Worm (Caenorhabditis elegans) whole organism, young adult: Measurements from ENCODE around the gene Y22D7AL.3.

Experiments
- B0019.2 ChIP-seq: fragments of 200-800 bp; sonication (Bioruptor generic); conservative IDR thresholded peaks from 2 replicates; pipeline ENCODE4 v1.3.6; 2022; ENCODE audit warnings: missing genetic modification reagents, missing genetic modification characterization, missing compliant biosample characterization
- B0035.1 ChIP-seq: sonication (generic microtip); optimal IDR thresholded peaks from 2 replicates; lab custom pipeline; 2016; ENCODE audit warnings: missing genetic modification characterization, mild to moderate bottlenecking, missing compliant biosample characterization, missing genotype, missing genetic modification reagents
- C17E4.6 ChIP-seq: fragments of 200-800 bp; sonication (Bioruptor generic); IDR thresholded peaks from 2 replicates; pipeline ENCODE4 v1.3.6; 2022; ENCODE audit warnings: missing genetic modification reagents, missing genetic modification characterization, missing compliant biosample characterization
- F57C9.4 ChIP-seq: sonication (generic microtip); optimal IDR thresholded peaks from 2 replicates; lab custom pipeline; 2017; ENCODE audit warnings: mild to moderate bottlenecking, missing genetic modification characterization, missing compliant biosample characterization
- T07F8.4 ChIP-seq: sonication (generic microtip); optimal IDR thresholded peaks from 2 replicates; lab custom pipeline; 2016; ENCODE audit warnings: mild to moderate bottlenecking, missing genetic modification characterization, moderate library complexity, missing compliant biosample characterization
- Y67H2A.10 ChIP-seq: fragments of 200-800 bp; sonication (Bioruptor generic); conservative IDR thresholded peaks from 2 replicates; pipeline ENCODE4 v1.3.6; 2022; ENCODE audit warnings: missing genetic modification reagents, missing genetic modification characterization, missing compliant biosample characterization
- akir-1 ChIP-seq: fragments of 200-800 bp; sonication (Bioruptor generic); optimal IDR thresholded peaks from 2 replicates; lab custom pipeline; 2018; ENCODE audit warnings: mild to moderate bottlenecking, missing genetic modification characterization, moderate library complexity, missing compliant biosample characterization
- aptf-2 ChIP-seq: fragments of 200-800 bp; sonication (Bioruptor generic); conservative IDR thresholded peaks from 2 replicates; pipeline ENCODE4 v1.3.6; 2022; ENCODE audit warnings: missing genetic modification reagents, missing genetic modification characterization, missing compliant biosample characterization
- atf-7 ChIP-seq: sonication (generic microtip); optimal IDR thresholded peaks from 2 replicates; lab custom pipeline; 2017; ENCODE audit warnings: mild to moderate bottlenecking, missing genetic modification characterization, missing compliant biosample characterization
- athp-1 ChIP-seq: sonication (generic microtip); optimal IDR thresholded peaks from 2 replicates; lab custom pipeline; 2017; ENCODE audit warnings: mild to moderate bottlenecking, missing genetic modification characterization, missing compliant biosample characterization
- attf-5 ChIP-seq: fragments of 200-800 bp; sonication (Bioruptor generic); optimal IDR thresholded peaks from 2 replicates; lab custom pipeline; 2018; ENCODE audit warnings: mild to moderate bottlenecking, missing genetic modification characterization, missing compliant biosample characterization
- attf-6 ChIP-seq: fragments of 200-800 bp; sonication (Bioruptor generic); IDR thresholded peaks from 2 replicates; pipeline ENCODE4 v1.3.6; 2022; ENCODE audit warnings: missing genetic modification reagents, missing genetic modification characterization, missing compliant biosample characterization
- bed-2 ChIP-seq: fragments of 200-800 bp; sonication (Bioruptor generic); IDR thresholded peaks from 2 replicates; pipeline ENCODE4 v1.3.6; 2022; ENCODE audit warnings: missing genetic modification reagents, missing genetic modification characterization, missing compliant biosample characterization
- cebp-1 ChIP-seq, 2 experiments: fragments of 200-800 bp in 1 of 2; sonication (Bioruptor generic) in 1 of 2; sonication (generic microtip) in 1 of 2; IDR thresholded peaks in 1 of 2; optimal IDR thresholded peaks in 1 of 2; 2 replicates each; pipeline versions ENCODE4 v1.3.6 to Lab custom; 2017 to 2022; ENCODE audit warnings: missing compliant biosample characterization in 2 of 2, missing genetic modification characterization in 2 of 2, mild to moderate bottlenecking in 1 of 2, missing genetic modification reagents in 1 of 2, moderate library complexity in 1 of 2
- cebp-2 ChIP-seq: fragments of 200-800 bp; sonication (Bioruptor generic); IDR thresholded peaks from 2 replicates; pipeline ENCODE4 v1.3.6; 2022; ENCODE audit warnings: missing genetic modification characterization, missing compliant biosample characterization
- chd-7 ChIP-seq: sonication (generic microtip); optimal IDR thresholded peaks from 2 replicates; lab custom pipeline; 2016; ENCODE audit warnings: mild to moderate bottlenecking, missing genetic modification characterization, moderate library complexity, missing compliant biosample characterization
- dpl-1 ChIP-seq: fragments of 150-350 bp; optimal IDR thresholded peaks from 2 replicates; lab custom pipeline; 2014; ENCODE audit warnings: missing biosample characterization, missing genetic modification reagents, missing genetic modification characterization
- efl-1 ChIP-seq: fragments of 150-350 bp; optimal IDR thresholded peaks from 2 replicates; lab custom pipeline; 2014; ENCODE audit warnings: missing biosample characterization, missing genetic modification reagents, missing genetic modification characterization
- egl-18 ChIP-seq: fragments of 200-800 bp; sonication (Bioruptor generic); IDR thresholded peaks from 2 replicates; pipeline ENCODE4 v1.3.6; 2022; ENCODE audit warnings: missing genetic modification reagents, missing genetic modification characterization, missing compliant biosample characterization
- ekl-4 ChIP-seq: fragments of 200-800 bp; sonication (Bioruptor generic); IDR thresholded peaks from 2 replicates; pipeline ENCODE4 v1.3.6; 2022; ENCODE audit warnings: missing genetic modification reagents, missing genetic modification characterization, missing compliant biosample characterization
- hsf-1 ChIP-seq: fragments of 200-800 bp; sonication (Bioruptor generic); IDR thresholded peaks from 2 replicates; pipeline ENCODE4 v1.3.6; 2022; ENCODE audit warnings: missing genetic modification reagents, missing genetic modification characterization, missing compliant biosample characterization
- let-526 ChIP-seq: fragments of 200-800 bp; sonication (Bioruptor generic); IDR thresholded peaks from 2 replicates; pipeline ENCODE4 v1.3.6; 2022; ENCODE audit warnings: missing genetic modification reagents, missing genetic modification characterization, missing compliant biosample characterization
- lin-26 ChIP-seq: fragments of 200-800 bp; sonication (Bioruptor generic); IDR thresholded peaks from 2 replicates; pipeline ENCODE4 v1.3.6; 2022; ENCODE audit warnings: missing genetic modification reagents, missing genetic modification characterization, missing compliant biosample characterization
- lsl-1 ChIP-seq: fragments of 200-800 bp; sonication (Bioruptor generic); optimal IDR thresholded peaks from 2 replicates; lab custom pipeline; 2018; ENCODE audit warnings: mild to moderate bottlenecking, missing genetic modification characterization, moderate library complexity, missing compliant biosample characterization
- mel-28 ChIP-seq: sonication (generic microtip); optimal IDR thresholded peaks from 2 replicates; lab custom pipeline; 2016; ENCODE audit warnings: borderline replicate concordance, mild to moderate bottlenecking, missing genetic modification characterization, missing compliant biosample characterization
- nhr-90 ChIP-seq: sonication (generic microtip); optimal IDR thresholded peaks from 2 replicates; lab custom pipeline; 2016; ENCODE audit warnings: missing genotype, mild to moderate bottlenecking, missing genetic modification characterization, missing compliant biosample characterization
- pbrm-1 ChIP-seq: fragments of 200-800 bp; sonication (Bioruptor generic); IDR thresholded peaks from 2 replicates; pipeline ENCODE4 v1.3.6; 2022; ENCODE audit warnings: missing genetic modification reagents, missing genetic modification characterization, missing compliant biosample characterization
- rcor-1 ChIP-seq: fragments of 200-800 bp; sonication (Bioruptor generic); IDR thresholded peaks from 2 replicates; pipeline ENCODE4 v1.3.6; 2022; ENCODE audit warnings: missing genetic modification reagents, missing genetic modification characterization, missing compliant biosample characterization
- rec-8 ChIP-seq, 2 experiments: sonication (generic microtip); optimal IDR thresholded peaks; 2 replicates each; lab custom pipeline; 2016; ENCODE audit warnings: mild to moderate bottlenecking in 2 of 2, missing genetic modification characterization in 2 of 2, missing genetic modification reagents in 2 of 2, missing genotype in 2 of 2, missing biosample characterization in 1 of 2, missing compliant biosample characterization in 1 of 2, moderate library complexity in 1 of 2
- rpc-1 ChIP-seq, 2 experiments: fragments of 150-350 bp in 1 of 2; sonication (generic microtip) in 1 of 2; optimal IDR thresholded peaks; 2 replicates each; lab custom pipeline; 2014 to 2018; ENCODE audit warnings: missing biosample characterization in 1 of 2, missing genetic modification characterization in 1 of 2, missing genetic modification reagents in 1 of 2, missing genotype in 1 of 2
- sea-2 ChIP-seq: fragments of 200-800 bp; sonication (Bioruptor generic); IDR thresholded peaks from 2 replicates; pipeline ENCODE4 v1.3.6; 2022; ENCODE audit warnings: missing genetic modification characterization, missing compliant biosample characterization
- snpc-4 ChIP-seq, 5 experiments: fragments of 150-350 bp in 1 of 5; sonication (generic microtip) in 4 of 5; optimal IDR thresholded peaks; 2 replicates each; lab custom pipeline; 2014 to 2018; ENCODE audit warnings: missing genetic modification characterization in 5 of 5, missing biosample characterization in 3 of 5, antibody characterized with exemption in 2 of 5, mild to moderate bottlenecking in 2 of 5, missing compliant biosample characterization in 2 of 5, missing genotype in 2 of 5, moderate library complexity in 2 of 5, missing genetic modification reagents in 1 of 5
- unc-62 ChIP-seq: fragments of 150-350 bp; optimal IDR thresholded peaks from 2 replicates; lab custom pipeline; 2014; ENCODE audit warnings: missing biosample characterization, missing genetic modification reagents, missing genetic modification characterization
- ztf-18 ChIP-seq: sonication (generic microtip); optimal IDR thresholded peaks from 2 replicates; lab custom pipeline; 2016; ENCODE audit warnings: missing genotype, mild to moderate bottlenecking, missing genetic modification characterization, missing compliant biosample characterization
- ztf-25 ChIP-seq: fragments of 200-800 bp; sonication (Bioruptor generic); IDR thresholded peaks from 2 replicates; pipeline ENCODE4 v1.3.6; 2022; ENCODE audit warnings: missing genetic modification reagents, missing genetic modification characterization, missing compliant biosample characterization
- ztf-28 ChIP-seq: fragments of 200-800 bp; sonication (Bioruptor generic); IDR thresholded peaks from 2 replicates; pipeline ENCODE4 v1.3.6; 2022; ENCODE audit warnings: missing genetic modification reagents, missing genetic modification characterization, missing compliant biosample characterization
- ztf-6 ChIP-seq: fragments of 200-800 bp; sonication (Bioruptor generic); IDR thresholded peaks from 2 replicates; pipeline ENCODE4 v1.3.6; 2022; ENCODE audit warnings: missing genetic modification reagents, missing genetic modification characterization, missing compliant biosample characterization

Y22D7AL.3 gene

ce11 chrIII:1666893-1667292 lies 25.6 kb downstream of the Y22D7AL.3 start (continued):
- TF ChIP-seq pbrm-1: no peak
- no peak for TF ChIP-seq ekl-4 (GFP tag; lab: Robert Waterston, UW)
- no peak for TF ChIP-seq ztf-6 (GFP tag; lab: Robert Waterston, UW)
- TF ChIP-seq, all 124 proteins: peak for 0

- TF ChIP-seq atf-7 (tag; lab: Kevin White, UChicago) (no peak), nhr-90 (no peak), chd-7 (tag; lab: Kevin White, UChicago) (no peak), F57C9.4 (no peak), akir-1 (GFP tag; lab: Kevin White, UChicago) (no peak), ztf-25 (GFP tag; lab: Robert Waterston, UW) (no peak), attf-6 (no peak), T07F8.4 (tag; lab: Kevin White, UChicago) (no peak), pbrm-1 (no peak), B0019.2 (GFP tag; lab: Robert Waterston, UW) (no peak), Y67H2A.10 (GFP tag; lab: Robert Waterston, UW) (no peak)
These were observed 27.3 kb downstream of the Y22D7AL.3 start, which contains the start of gene glb-30 for ce11 chrIII:1668519-1668918. TSS of gene glb-30 (minus strand) at chrIII:1668619.

DNA sequence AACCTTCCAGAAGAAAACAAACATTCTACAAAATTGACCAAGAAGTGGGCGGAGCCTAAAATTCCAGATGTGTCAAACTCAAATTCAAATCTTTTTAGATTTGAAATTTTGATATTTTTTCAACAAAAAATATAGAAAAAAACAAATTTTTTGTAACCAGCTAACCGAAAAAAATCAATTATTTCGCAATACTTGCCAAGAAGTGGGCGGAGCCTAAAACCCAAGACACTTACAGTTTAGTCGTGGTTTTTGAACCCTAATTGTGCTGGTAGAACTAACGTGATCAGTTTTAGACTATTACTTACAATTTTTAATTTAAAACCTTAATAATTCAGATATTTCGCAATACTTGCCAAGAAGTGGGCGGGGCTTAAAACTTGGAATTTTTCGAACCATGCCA lies 32.1 kb downstream of the Y22D7AL.3 start:
- TF ChIP-seq cebp-1 (GFP tag; IDR thresholded peaks at IDR 0.05; lab: Robert Waterston, UW) (peak; percentile 34; the same call in 1 of the 2 replicates), cebp-1 (tag; optimal IDR thresholded peaks at IDR 0.05; lab: Kevin White, UChicago) (peak; percentile 91), hsf-1 (GFP tag; lab: Robert Waterston, UW) (no peak)

- TF ChIP-seq C17E4.6: no peak
- no peak; the same call in 1 of the 2 replicates for TF ChIP-seq cebp-1 (GFP tag; IDR thresholded peaks at IDR 0.05; lab: Robert Waterston, UW)
- TF ChIP-seq cebp-1 (tag; optimal IDR thresholded peaks at IDR 0.05; lab: Kevin White, UChicago): peak; percentile 93
These were observed 33.5 kb downstream of the Y22D7AL.3 start for ce11 chrIII:1674760-1675159.

ce11 chrIII:1676588-1676987 lies 35.3 kb downstream of the Y22D7AL.3 start, which contains the start of gene Y22D7AR.6:
TSS of gene Y22D7AR.6 (minus strand) at chrIII:1676721.
- no peak for TF ChIP-seq rec-8 (tag; optimal IDR thresholded peaks at IDR 0.05; lab: Kevin White, UChicago)
- no peak for TF ChIP-seq rpc-1 (optimal IDR thresholded peaks at IDR 0.05; lab: Kevin White, UChicago)
- TF ChIP-seq rpc-1 (tag; optimal IDR thresholded peaks at IDR 0.05; lab: Kevin White, UChicago): no peak
- no peak for TF ChIP-seq lin-26 (GFP tag; lab: Robert Waterston, UW)
- TF ChIP-seq egl-18: no peak
- TF ChIP-seq cebp-2 (GFP tag; lab: Robert Waterston, UW): no peak
- TF ChIP-seq unc-62 (GFP tag; lab: Kevin White, UChicago): no peak
- no peak for TF ChIP-seq athp-1
- TF ChIP-seq efl-1: no peak
- TF ChIP-seq ztf-18 (tag; lab: Kevin White, UChicago): no peak

ce11 chrIII:1678671-1679070 lies 37.4 kb downstream of the Y22D7AL.3 start:
- TF ChIP-seq mel-28: no peak
- no peak for TF ChIP-seq lsl-1 (GFP tag; lab: Kevin White, UChicago)
- TF ChIP-seq aptf-2 (GFP tag; lab: Robert Waterston, UW): no peak
- no peak for TF ChIP-seq snpc-4 (GFP tag; optimal IDR thresholded peaks at IDR 0.05; lab: Kevin White, UChicago)
- TF ChIP-seq snpc-4 (tag; optimal IDR thresholded peaks at IDR 0.05; lab: Kevin White, UChicago): no peak
- TF ChIP-seq bed-2 (GFP tag; lab: Robert Waterston, UW): no peak
- no peak for TF ChIP-seq dpl-1 (GFP tag; lab: Kevin White, UChicago)
- no peak for TF ChIP-seq B0035.1 (tag; lab: Kevin White, UChicago)
- TF ChIP-seq let-526 (GFP tag; lab: Robert Waterston, UW): no peak
- no peak for TF ChIP-seq sea-2 (GFP tag; lab: Robert Waterston, UW)
- TF ChIP-seq athp-1: no peak
- TF ChIP-seq attf-5 (GFP tag; lab: Kevin White, UChicago): no peak
- TF ChIP-seq ztf-28 (GFP tag; lab: Robert Waterston, UW): no peak
- no peak for TF ChIP-seq rcor-1 (GFP tag; lab: Robert Waterston, UW)
